Worm (Caenorhabditis elegans): ENCODE data around the gene far-4.

- TF ChIP-seq ztf-11 (tag; optimal IDR thresholded peaks at IDR 0.05) (no peak), cnd-1 (tag; optimal IDR thresholded peaks at IDR 0.05) (no peak), mep-1 (tag; optimal IDR thresholded peaks at IDR 0.05) (no peak), unc-39 (tag; optimal IDR thresholded peaks at IDR 0.05) (no peak), bed-3 (GFP tag; optimal IDR thresholded peaks at IDR 0.05) (no peak), sptf-1 (tag; optimal IDR thresholded peaks at IDR 0.05) (no peak), ces-1 (GFP tag; optimal IDR thresholded peaks at IDR 0.05) (no peak), elt-1 (tag; optimal IDR thresholded peaks at IDR 0.05; ENCODE audit: borderline replicate concordance, insufficient read depth) (no peak), blmp-1 (tag; optimal IDR thresholded peaks at IDR 0.05) (no peak)
Measured at ce11 chrV:13006754-13007153, 7.3 kb upstream of the far-4 start.
